Worm (Caenorhabditis elegans) whole organism, midembryonic: ENCODE results near the gene C05C9.2.

ENCODE experiments used
- T22C8.4 ChIP-seq: fragments of 200-800 bp; sonication (Bioruptor generic); IDR thresholded peaks from 2 replicates; pipeline ENCODE4 v1.3.6; 2022; ENCODE audit warnings: missing genetic modification characterization, missing compliant biosample characterization
- cog-1 ChIP-seq: sonication (generic microtip); optimal IDR thresholded peaks from 2 replicates; lab custom pipeline; 2016; ENCODE audit warnings: missing genetic modification characterization, missing compliant biosample characterization
- flt-1 ChIP-seq: fragments of 200-800 bp; sonication (Bioruptor generic); IDR thresholded peaks from 2 replicates; pipeline ENCODE4 v1.3.6; 2022; ENCODE audit warnings: missing genetic modification characterization, missing compliant biosample characterization
- klf-2 ChIP-seq: fragments of 200-800 bp; sonication (Bioruptor generic); conservative IDR thresholded peaks from 2 replicates; pipeline ENCODE4 v1.3.6; 2022; ENCODE audit warnings: missing genetic modification reagents, missing genetic modification characterization, missing compliant biosample characterization
- med-1 ChIP-seq: sonication (generic microtip); optimal IDR thresholded peaks from 2 replicates; lab custom pipeline; 2017; ENCODE audit warnings: missing genetic modification characterization, mild to moderate bottlenecking, missing compliant biosample characterization, antibody characterized with exemption, missing genetic modification reagents; ENCODE audit not compliant: insufficient read depth
- ref-1 ChIP-seq: fragments of 200-800 bp; sonication (Bioruptor generic); conservative IDR thresholded peaks from 2 replicates; pipeline ENCODE4 v1.3.6; 2022; ENCODE audit warnings: missing genetic modification reagents, missing genetic modification characterization, missing compliant biosample characterization
- tab-1 ChIP-seq: fragments of 200-800 bp; sonication (Bioruptor generic); IDR thresholded peaks from 2 replicates; pipeline ENCODE4 v1.3.6; 2022; ENCODE audit warnings: missing genetic modification characterization, missing compliant biosample characterization
- ztf-23 ChIP-seq: fragments of 200-800 bp; sonication (Bioruptor generic); IDR thresholded peaks from 2 replicates; pipeline ENCODE4 v1.3.6; 2022; ENCODE audit warnings: missing genetic modification reagents, missing genetic modification characterization, missing compliant biosample characterization
- ztf-29 ChIP-seq: fragments of 200-800 bp; sonication (Bioruptor generic); IDR thresholded peaks from 2 replicates; pipeline ENCODE4 v1.3.6; 2022; ENCODE audit warnings: missing genetic modification reagents, missing genetic modification characterization, missing compliant biosample characterization

C05C9.2 gene

ce11 chrX:11125520-11125919, 27.3 kb upstream of the C05C9.2 start, which contains the start of gene alr-1:
alr-1 (minus strand) TSS chrX:11125620.
- TF ChIP-seq cog-1 (tag; lab: Kevin White, UChicago), result no peak
- no peak for TF ChIP-seq ref-1 (GFP tag; lab: Robert Waterston, UW)
- TF ChIP-seq med-1 (GFP tag; lab: Kevin White, UChicago), result no peak
- no peak for TF ChIP-seq tab-1
- TF ChIP-seq T22C8.4 (GFP tag; lab: Robert Waterston, UW), result no peak
- no peak for TF ChIP-seq flt-1 (GFP tag; lab: Robert Waterston, UW)
- no peak for TF ChIP-seq ztf-29 (GFP tag; lab: Robert Waterston, UW)
- no peak for TF ChIP-seq klf-2 (GFP tag; lab: Robert Waterston, UW)
- TF ChIP-seq ztf-23 (GFP tag; lab: Robert Waterston, UW), result no peak

ce11 chrX:11126259-11126658, 26.6 kb upstream of the C05C9.2 start:
- TF ChIP-seq tab-1 (no peak), ref-1 (GFP tag; lab: Robert Waterston, UW) (no peak), cog-1 (tag; lab: Kevin White, UChicago) (no peak), ztf-23 (GFP tag; lab: Robert Waterston, UW) (no peak), med-1 (GFP tag; lab: Kevin White, UChicago) (no peak), klf-2 (GFP tag; lab: Robert Waterston, UW) (no peak), T22C8.4 (GFP tag; lab: Robert Waterston, UW) (no peak), ztf-29 (GFP tag; lab: Robert Waterston, UW) (no peak), flt-1 (GFP tag; lab: Robert Waterston, UW) (no peak)

- TF ChIP-seq cog-1 (tag; lab: Kevin White, UChicago) (no peak), ztf-23 (GFP tag; lab: Robert Waterston, UW) (no peak)
Measured at ce11 chrX:11132260-11132659, 20.6 kb upstream of the C05C9.2 start.

- no peak for TF ChIP-seq tab-1
- TF ChIP-seq ztf-29 (GFP tag; lab: Robert Waterston, UW), result no peak
- TF ChIP-seq ref-1 (GFP tag; lab: Robert Waterston, UW), result no peak
- TF ChIP-seq T22C8.4 (GFP tag; lab: Robert Waterston, UW), result no peak
- no peak for TF ChIP-seq cog-1 (tag; lab: Kevin White, UChicago)
- TF ChIP-seq flt-1 (GFP tag; lab: Robert Waterston, UW), result no peak
- no peak for TF ChIP-seq med-1 (GFP tag; lab: Kevin White, UChicago)
- TF ChIP-seq klf-2 (GFP tag; lab: Robert Waterston, UW), result no peak
- no peak for TF ChIP-seq ztf-23 (GFP tag; lab: Robert Waterston, UW)
Measured at ce11 chrX:11134750-11135394, 18.0 kb upstream of the C05C9.2 start.

- TF ChIP-seq med-1 (GFP tag; lab: Kevin White, UChicago) (no peak), T22C8.4 (GFP tag; lab: Robert Waterston, UW) (no peak), ztf-23 (GFP tag; lab: Robert Waterston, UW) (no peak), klf-2 (GFP tag; lab: Robert Waterston, UW) (no peak), cog-1 (tag; lab: Kevin White, UChicago) (no peak)
Measured at ce11 chrX:11136988-11137387, 15.9 kb upstream of the C05C9.2 start.

- TF ChIP-seq cog-1 (tag; lab: Kevin White, UChicago) (no peak), flt-1 (GFP tag; lab: Robert Waterston, UW) (no peak), ref-1 (GFP tag; lab: Robert Waterston, UW) (no peak), ztf-29 (GFP tag; lab: Robert Waterston, UW) (no peak), T22C8.4 (GFP tag; lab: Robert Waterston, UW) (no peak), med-1 (GFP tag; lab: Kevin White, UChicago) (no peak), klf-2 (GFP tag; lab: Robert Waterston, UW) (no peak), tab-1 (no peak), ztf-23 (GFP tag; lab: Robert Waterston, UW) (no peak)
Measured at ce11 chrX:11137632-11138031, 15.2 kb upstream of the C05C9.2 start.

- TF ChIP-seq cog-1 (tag; lab: Kevin White, UChicago) (no peak), ztf-29 (GFP tag; lab: Robert Waterston, UW) (no peak), ztf-23 (GFP tag; lab: Robert Waterston, UW) (no peak), klf-2 (GFP tag; lab: Robert Waterston, UW) (no peak), med-1 (GFP tag; lab: Kevin White, UChicago) (no peak), tab-1 (no peak), T22C8.4 (GFP tag; lab: Robert Waterston, UW) (no peak), flt-1 (GFP tag; lab: Robert Waterston, UW) (no peak), ref-1 (GFP tag; lab: Robert Waterston, UW) (no peak)
Measured at ce11 chrX:11151494-11151893, 1.4 kb upstream of the C05C9.2 start.

ce11 chrX:11160537-11160936, 7.7 kb downstream of the C05C9.2 start, which contains the start of gene C05C9.1:
C05C9.1 (plus strand) TSS chrX:11160837.
- TF ChIP-seq med-1 (GFP tag; lab: Kevin White, UChicago) (no peak), cog-1 (tag; lab: Kevin White, UChicago) (no peak), ztf-23 (GFP tag; lab: Robert Waterston, UW) (no peak), T22C8.4 (GFP tag; lab: Robert Waterston, UW) (no peak), ztf-29 (GFP tag; lab: Robert Waterston, UW) (no peak), klf-2 (GFP tag; lab: Robert Waterston, UW) (no peak), ref-1 (GFP tag; lab: Robert Waterston, UW) (no peak), tab-1 (no peak), flt-1 (GFP tag; lab: Robert Waterston, UW) (no peak)
